Worm (Caenorhabditis elegans) whole organism, young adult: ENCODE data around the gene fbxc-39.

Source experiments
- F10E7.11 ChIP-seq: sonication (generic microtip); optimal IDR thresholded peaks from 2 replicates; lab custom pipeline; 2017; ENCODE audit warnings: mild to moderate bottlenecking, missing genetic modification characterization, moderate library complexity, missing compliant biosample characterization
- F33H1.4 ChIP-seq: fragments of 200-800 bp; sonication (Bioruptor generic); IDR thresholded peaks from 2 replicates; pipeline ENCODE4 v1.3.6; 2022; ENCODE audit warnings: missing genetic modification reagents, missing genetic modification characterization, missing compliant biosample characterization
- aptf-2 ChIP-seq: fragments of 200-800 bp; sonication (Bioruptor generic); conservative IDR thresholded peaks from 2 replicates; pipeline ENCODE4 v1.3.6; 2022; ENCODE audit warnings: missing genetic modification reagents, missing genetic modification characterization, missing compliant biosample characterization
- attf-6 ChIP-seq: fragments of 200-800 bp; sonication (Bioruptor generic); IDR thresholded peaks from 2 replicates; pipeline ENCODE4 v1.3.6; 2022; ENCODE audit warnings: missing genetic modification reagents, missing genetic modification characterization, missing compliant biosample characterization
- ceh-40 ChIP-seq: fragments of 200-800 bp; sonication (Bioruptor generic); IDR thresholded peaks from 2 replicates; pipeline ENCODE4 v1.3.6; 2022; ENCODE audit warnings: missing genetic modification characterization, missing compliant biosample characterization
- fkh-3 ChIP-seq: sonication (generic microtip); optimal IDR thresholded peaks from 2 replicates; lab custom pipeline; 2016; ENCODE audit warnings: mild to moderate bottlenecking, missing genetic modification characterization, missing compliant biosample characterization
- lin-26 ChIP-seq: fragments of 200-800 bp; sonication (Bioruptor generic); IDR thresholded peaks from 2 replicates; pipeline ENCODE4 v1.3.6; 2022; ENCODE audit warnings: missing genetic modification reagents, missing genetic modification characterization, missing compliant biosample characterization
- lin-54 ChIP-seq: fragments of 200-800 bp; sonication (Bioruptor generic); optimal IDR thresholded peaks from 2 replicates; lab custom pipeline; 2018; ENCODE audit warnings: mild to moderate bottlenecking, missing genetic modification characterization, missing compliant biosample characterization
- madf-3 ChIP-seq: fragments of 200-800 bp; sonication (Bioruptor generic); IDR thresholded peaks from 2 replicates; pipeline ENCODE4 v1.3.6; 2022; ENCODE audit warnings: missing genetic modification reagents, missing genetic modification characterization, missing compliant biosample characterization
- nfya-2 ChIP-seq: fragments of 200-800 bp; sonication (Bioruptor generic); IDR thresholded peaks from 2 replicates; pipeline ENCODE4 v1.3.6; 2022; ENCODE audit warnings: missing genetic modification reagents, missing genetic modification characterization, missing compliant biosample characterization
- rcor-1 ChIP-seq: fragments of 200-800 bp; sonication (Bioruptor generic); IDR thresholded peaks from 2 replicates; pipeline ENCODE4 v1.3.6; 2022; ENCODE audit warnings: missing genetic modification reagents, missing genetic modification characterization, missing compliant biosample characterization
- ztf-18 ChIP-seq: sonication (generic microtip); optimal IDR thresholded peaks from 2 replicates; lab custom pipeline; 2016; ENCODE audit warnings: missing genotype, mild to moderate bottlenecking, missing genetic modification characterization, missing compliant biosample characterization
- ztf-26 ChIP-seq: sonication (generic microtip); optimal IDR thresholded peaks from 2 replicates; lab custom pipeline; 2017; ENCODE audit warnings: missing genetic modification characterization, missing compliant biosample characterization

fbxc-39 gene

ce11 chrII:1034457-1034856 lies 45.9 kb downstream of the fbxc-39 start:
- TF ChIP-seq lin-26 (GFP tag; lab: Robert Waterston, UW) (0 out of 2 replicates have a peak, but pooled peaks have one; percentile 23), F33H1.4 (peak; percentile 44), attf-6 (GFP tag; lab: Robert Waterston, UW) (0 out of 2 replicates have a peak, but pooled peaks have one; percentile 20)
- TF ChIP-seq, all 124 proteins: peak for 3; not testable (repeated sequence) for 121

- TF ChIP-seq aptf-2 (GFP tag; lab: Robert Waterston, UW): no peak
- TF ChIP-seq rcor-1: no peak
- TF ChIP-seq lin-54 (GFP tag; lab: Kevin White, UChicago): no peak
- TF ChIP-seq attf-6 (GFP tag; lab: Robert Waterston, UW): no peak
- no peak for TF ChIP-seq fkh-3 (tag; lab: Kevin White, UChicago)
- no peak for TF ChIP-seq madf-3
- no peak for TF ChIP-seq ztf-18 (tag; lab: Kevin White, UChicago)
- TF ChIP-seq ceh-40 (GFP tag; lab: Robert Waterston, UW): no peak
- TF ChIP-seq ztf-26 (tag; lab: Kevin White, UChicago): no peak
- TF ChIP-seq nfya-2 (GFP tag; lab: Robert Waterston, UW): no peak
- no peak for TF ChIP-seq F10E7.11
Measured at ce11 chrII:1040464-1040863, 51.9 kb downstream of the fbxc-39 start, which contains the start of gene fbxb-39. TSS of gene fbxb-39 (minus strand) at chrII:1040564.
